Worm (Caenorhabditis elegans): ENCODE measurements around the gene M163.10.

ce11 chrX:14486503-14486902 lies 15.7 kb downstream of the M163.10 start:
- TF ChIP-seq sma-3 (GFP tag; optimal IDR thresholded peaks at IDR 0.05) (no peak), nhr-23 (tag; optimal IDR thresholded peaks at IDR 0.05) (no peak), unc-39 (tag; optimal IDR thresholded peaks at IDR 0.05) (no peak), snpc-4 (tag; optimal IDR thresholded peaks at IDR 0.05) (no peak), ztf-11 (tag; optimal IDR thresholded peaks at IDR 0.05) (no peak), aly-2 (tag; optimal IDR thresholded peaks at IDR 0.05) (no peak), zag-1 (tag; optimal IDR thresholded peaks at IDR 0.05) (no peak), nhr-237 (tag; optimal IDR thresholded peaks at IDR 0.05) (no peak), elt-3 (tag; optimal IDR thresholded peaks at IDR 0.05) (no peak)

Data from whole organism, L2 larva.